Fruit fly (Drosophila melanogaster) S2 (cell line): ENCODE results near the gene sofe.

ENCODE experiments used
- CG8478 ChIP-seq: fragments of >200 bp; optimal IDR thresholded peaks from 2 replicates; lab custom pipeline; 2018
- CTCF ChIP-seq, 2 experiments: fragments of >200 bp; optimal IDR thresholded peaks; 2 replicates each; lab custom pipeline; 2018

DNA sequence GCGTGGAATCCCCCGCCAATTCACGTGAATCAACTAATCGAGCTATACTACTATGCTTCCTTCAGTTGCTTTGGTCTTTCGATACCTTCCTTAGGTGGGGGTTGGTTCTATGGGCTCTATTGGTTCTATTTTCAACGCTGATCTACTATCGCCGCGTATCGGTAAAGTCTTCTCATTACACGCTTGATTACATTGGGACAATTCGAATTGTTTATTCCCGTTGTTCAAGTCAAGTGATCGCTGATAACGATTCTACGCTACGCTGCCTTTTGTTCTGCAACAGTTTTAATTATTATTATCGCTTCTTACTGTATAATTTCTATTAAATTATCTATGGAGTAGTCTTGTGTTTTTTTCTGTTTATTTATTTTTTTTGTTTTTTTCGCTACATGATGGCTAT lies 30.4 kb upstream of the sofe start:
- no peak for TF ChIP-seq CTCF (optimal IDR thresholded peaks at IDR 0.05; lab: Kevin White, UChicago)
- TF ChIP-seq CG8478, result no peak
